Worm (Caenorhabditis elegans) whole organism, L3 larva: ENCODE measurements around the gene gem-1.

ENCODE experiments used
- ama-1 ChIP-seq: fragments of 150-350 bp; optimal IDR thresholded peaks from 2 replicates; lab custom pipeline; 2018
- elt-3 ChIP-seq, 3 experiments: fragments of 150-350 bp in 1 of 3; sonication (generic microtip) in 2 of 3; optimal IDR thresholded peaks; 2 replicates in 2 of 3; 4 replicates in 1 of 3; lab custom pipeline; 2014 to 2017; ENCODE audit warnings: missing biosample characterization in 3 of 3, missing genetic modification characterization in 3 of 3
- nhr-23 ChIP-seq: fragments of 150-350 bp; optimal IDR thresholded peaks from 2 replicates; lab custom pipeline; 2014; ENCODE audit warnings: missing biosample characterization, missing genetic modification reagents, missing genetic modification characterization
- nhr-28 ChIP-seq: fragments of 150-350 bp; optimal IDR thresholded peaks from 2 replicates; lab custom pipeline; 2014; ENCODE audit warnings: missing biosample characterization, missing genetic modification characterization
- nhr-77 ChIP-seq: fragments of 150-350 bp; optimal IDR thresholded peaks from 2 replicates; lab custom pipeline; 2014; ENCODE audit warnings: missing biosample characterization, missing genetic modification characterization
- pha-4 ChIP-seq: fragments of 150-350 bp; optimal IDR thresholded peaks from 2 replicates; lab custom pipeline; 2014; ENCODE audit warnings: missing biosample characterization, missing genetic modification reagents, missing genetic modification characterization
- pqm-1 ChIP-seq: fragments of 150-350 bp; optimal IDR thresholded peaks from 2 replicates; lab custom pipeline; 2017; ENCODE audit warnings: missing biosample characterization, missing genetic modification characterization, inconsistent platforms
- skn-1 ChIP-seq: fragments of 150-350 bp; optimal IDR thresholded peaks from 2 replicates; lab custom pipeline; 2014; ENCODE audit warnings: missing biosample characterization, missing genetic modification characterization
- unc-39 ChIP-seq: sonication (generic microtip); optimal IDR thresholded peaks from 4 replicates; lab custom pipeline; 2017; ENCODE audit warnings: missing biosample characterization, missing genetic modification characterization
- ztf-11 ChIP-seq: fragments of 150-350 bp; optimal IDR thresholded peaks from 2 replicates; lab custom pipeline; 2014; ENCODE audit warnings: missing biosample characterization, missing genetic modification characterization

DNA sequence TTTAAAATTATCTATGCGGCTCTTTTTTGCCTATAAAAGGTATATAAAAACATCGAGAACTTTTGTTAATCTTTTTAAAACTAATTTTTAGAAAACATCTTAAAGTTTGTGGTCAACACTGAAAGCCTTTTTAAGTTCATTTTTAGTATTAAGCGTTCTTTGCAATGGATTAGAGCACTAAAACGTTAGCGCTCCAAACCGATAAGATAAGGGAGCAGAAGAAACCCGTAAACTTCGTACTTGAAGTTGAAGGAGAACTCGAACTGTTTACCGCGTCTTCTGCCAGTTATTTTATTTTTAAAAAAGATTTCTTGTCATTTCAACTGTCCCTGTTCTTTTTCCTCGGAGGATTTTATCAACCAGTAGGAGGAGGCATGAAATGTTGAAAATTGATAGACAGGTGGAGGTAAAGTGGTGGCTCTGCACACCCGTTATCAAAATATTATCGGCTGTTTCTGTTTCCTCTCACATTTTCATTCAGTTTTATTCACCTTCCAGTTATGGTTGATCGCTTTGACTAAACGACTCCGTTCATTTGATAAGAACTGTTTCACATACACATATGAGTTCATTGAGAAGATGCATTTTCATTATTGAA lies 37.7 kb downstream of the gem-1 start:
- no peak for TF ChIP-seq ama-1 (lab: Kevin White, UChicago)
- TF ChIP-seq skn-1: no peak
- no peak for TF ChIP-seq pqm-1 (tag; lab: Kevin White, UChicago)
- TF ChIP-seq pha-4 (tag; lab: Kevin White, UChicago): no peak
- no peak for TF ChIP-seq unc-39 (tag; lab: Kevin White, UChicago)
- TF ChIP-seq nhr-28 (tag; lab: Kevin White, UChicago): no peak
- TF ChIP-seq ztf-11 (tag; lab: Kevin White, UChicago): no peak
- no peak for TF ChIP-seq nhr-23 (tag; lab: Kevin White, UChicago)
- TF ChIP-seq nhr-77 (tag; lab: Kevin White, UChicago): no peak
- TF ChIP-seq elt-3 (tag; optimal IDR thresholded peaks at IDR 0.05; lab: Kevin White, UChicago): no peak
